Fruit fly (Drosophila melanogaster): ENCODE results near the gene CG6923.

dm6 chr3R:11773325-11773998 is 23.6 kb upstream of the CG6923 start:
- TF ChIP-seq h (GFP tag; optimal IDR thresholded peaks at IDR 0.05) (no peak), Myc (optimal IDR thresholded peaks at IDR 0.05) (no peak), psq (GFP tag; optimal IDR thresholded peaks at IDR 0.05) (no peak), Hr78 (GFP tag; optimal IDR thresholded peaks at IDR 0.05) (no peak), Abd-B (GFP tag; optimal IDR thresholded peaks at IDR 0.05) (no peak), Dfd (GFP tag; optimal IDR thresholded peaks at IDR 0.05) (no peak), pan (optimal IDR thresholded peaks at IDR 0.05) (no peak), sage (GFP tag; optimal IDR thresholded peaks at IDR 0.05) (no peak), woc (GFP tag; optimal IDR thresholded peaks at IDR 0.05) (no peak)
